Worm (Caenorhabditis elegans) whole organism, L1 larva: ENCODE measurements around the gene C36C9.11.
"Not testable (repeated sequence)": the region's sequence is repeated elsewhere in the genome, so short reads cannot be mapped to it uniquely, and the experiment has no call there.

Experiments
- ceh-8 ChIP-seq: fragments of 200-800 bp; sonication (Bioruptor generic); optimal IDR thresholded peaks from 2 replicates; lab custom pipeline; 2018; ENCODE audit warnings: mild to moderate bottlenecking, missing genetic modification characterization, moderate library complexity, missing compliant biosample characterization
- lin-35 ChIP-seq, 2 experiments: fragments of 150-350 bp; optimal IDR thresholded peaks; 2 replicates each; lab custom pipeline; 2014; ENCODE audit warnings: missing biosample characterization in 2 of 2, missing genetic modification characterization in 2 of 2, missing genetic modification reagents in 2 of 2
- nhr-77 ChIP-seq: fragments of 150-350 bp; optimal IDR thresholded peaks from 2 replicates; lab custom pipeline; 2014; ENCODE audit warnings: missing biosample characterization, missing genetic modification characterization
- snpc-4 ChIP-seq: fragments of 150-350 bp; optimal IDR thresholded peaks from 2 replicates; lab custom pipeline; 2014; ENCODE audit warnings: missing biosample characterization, missing genetic modification characterization
- unc-130 ChIP-seq: fragments of 150-350 bp; optimal IDR thresholded peaks from 2 replicates; lab custom pipeline; 2017; ENCODE audit warnings: missing biosample characterization, missing genetic modification characterization, inconsistent platforms

DNA sequence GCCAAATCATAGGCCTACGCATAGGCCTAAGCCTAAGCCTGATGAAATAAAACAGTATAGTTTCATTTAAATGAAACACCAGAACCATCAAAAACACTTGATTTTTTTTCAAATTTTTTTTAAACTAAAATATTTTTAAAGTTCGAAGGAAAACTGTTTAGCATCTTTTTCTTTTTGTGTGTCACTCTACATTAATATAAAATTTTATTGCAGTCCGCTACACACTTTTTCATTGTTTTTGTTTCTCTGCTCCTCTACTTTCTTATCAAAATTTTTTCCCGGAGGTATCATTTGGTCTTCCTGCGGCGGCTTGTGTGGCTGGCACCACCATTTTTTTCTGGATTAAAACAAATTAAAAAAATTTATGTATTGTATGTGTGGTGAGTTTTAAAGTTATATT is at the start of gene C36C9.11:
- TF ChIP-seq unc-130 (tag; lab: Kevin White, UChicago); nhr-77; ceh-8 (GFP tag; lab: Kevin White, UChicago); lin-35 (GFP tag; optimal IDR thresholded peaks at IDR 0.05; lab: Kevin White, UChicago); snpc-4 (tag; lab: Kevin White, UChicago): not testable (repeated sequence)
